Worm (Caenorhabditis elegans): ENCODE results near the gene Y7A5A.9.

DNA sequence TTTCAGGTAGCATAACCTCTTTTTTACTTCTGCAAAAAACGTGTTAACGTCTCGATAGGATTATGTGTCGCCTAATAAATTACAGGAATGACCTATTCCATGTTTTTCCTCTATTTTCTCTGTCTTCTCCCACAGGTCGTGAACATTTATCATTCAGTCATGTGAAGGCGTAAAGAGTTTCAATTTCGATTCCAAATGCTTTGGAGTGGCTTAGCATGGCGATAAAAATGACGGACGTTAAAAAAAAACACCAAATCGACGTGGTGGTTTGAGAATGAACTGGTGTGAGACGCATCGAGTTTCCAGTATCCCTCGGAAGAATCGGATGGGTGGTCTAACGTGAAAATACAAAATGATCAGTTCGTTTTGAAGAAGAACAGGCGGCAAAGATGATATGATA lies 42.6 kb downstream of the Y7A5A.9 start:
- TF ChIP-seq ets-7 (tag; optimal IDR thresholded peaks at IDR 0.05) (no peak), scrt-1 (GFP tag; IDR thresholded peaks at IDR 0.05) (no peak), F13C5.2 (tag; optimal IDR thresholded peaks at IDR 0.05) (no peak), aly-1 (tag; optimal IDR thresholded peaks at IDR 0.05) (no peak), ama-1 (optimal IDR thresholded peaks at IDR 0.05) (no peak), pes-1 (GFP tag; IDR thresholded peaks at IDR 0.05) (no peak), tra-4 (tag; optimal IDR thresholded peaks at IDR 0.05) (no peak), flt-1 (GFP tag; IDR thresholded peaks at IDR 0.05) (no peak), ceh-36 (tag; optimal IDR thresholded peaks at IDR 0.05) (no peak), hmg-4 (GFP tag; optimal IDR thresholded peaks at IDR 0.05) (no peak), hnd-1 (tag; optimal IDR thresholded peaks at IDR 0.05) (no peak)
